Worm (Caenorhabditis elegans) whole organism, L4 larva: Measurements from ENCODE around the gene srw-90.

ENCODE experiments used
- Y105C5A.15 ChIP-seq: fragments of 200-800 bp; sonication (Bioruptor generic); IDR thresholded peaks from 2 replicates; pipeline ENCODE4 v1.3.6; 2022; ENCODE audit warnings: missing genetic modification characterization, missing compliant biosample characterization
- lin-29 ChIP-seq: fragments of 200-800 bp; sonication (Bioruptor generic); IDR thresholded peaks from 2 replicates; pipeline ENCODE4 v1.3.6; 2022; ENCODE audit warnings: missing genetic modification reagents, missing genetic modification characterization, missing compliant biosample characterization
- rbr-2 ChIP-seq: sonication (generic microtip); optimal IDR thresholded peaks from 2 replicates; lab custom pipeline; 2016; ENCODE audit warnings: missing genotype, missing genetic modification characterization, missing compliant biosample characterization
- snpc-4 ChIP-seq: fragments of 150-350 bp; optimal IDR thresholded peaks from 2 replicates; lab custom pipeline; 2014; ENCODE audit warnings: missing biosample characterization, missing genetic modification characterization

- TF ChIP-seq rbr-2 (no peak), lin-29 (GFP tag; lab: Robert Waterston, UW) (no peak), Y105C5A.15 (GFP tag; lab: Robert Waterston, UW) (no peak), snpc-4 (no peak)
These were observed 30.1 kb downstream of the srw-90 start, which contains the start of gene gst-21 for ce11 chrV:1731918-1732317.
